Worm (Caenorhabditis elegans) whole organism, late embryonic: ENCODE measurements around the gene sup-12.
A peak's percentile ranks its signal among the peaks of the same experiment; 100 is the strongest.

ENCODE experiments used
- F13H6.1 ChIP-seq: sonication (generic microtip); optimal IDR thresholded peaks from 2 replicates; lab custom pipeline; 2016; ENCODE audit warnings: missing genetic modification characterization, missing compliant biosample characterization
- T23F11.4 ChIP-seq: fragments of 200-800 bp; sonication (Bioruptor generic); optimal IDR thresholded peaks from 2 replicates; lab custom pipeline; 2018; ENCODE audit warnings: mild to moderate bottlenecking, missing genetic modification characterization, missing compliant biosample characterization
- Y22D7AL.16 ChIP-seq: sonication (generic microtip); optimal IDR thresholded peaks from 2 replicates; lab custom pipeline; 2016; ENCODE audit warnings: missing genetic modification characterization, missing compliant biosample characterization
- ahr-1 ChIP-seq: sonication (generic microtip); optimal IDR thresholded peaks from 2 replicates; lab custom pipeline; 2016; ENCODE audit warnings: missing genetic modification characterization, missing compliant biosample characterization
- ama-1 ChIP-seq: fragments of 150-350 bp; optimal IDR thresholded peaks from 2 replicates; lab custom pipeline; 2014
- ceh-19 ChIP-seq: fragments of 200-800 bp; sonication (Bioruptor generic); optimal IDR thresholded peaks from 2 replicates; lab custom pipeline; 2018; ENCODE audit warnings: mild to moderate bottlenecking, missing genetic modification characterization, missing compliant biosample characterization
- ceh-22 ChIP-seq: sonication (generic microtip); optimal IDR thresholded peaks from 2 replicates; lab custom pipeline; 2017; ENCODE audit warnings: missing biosample characterization, missing genetic modification characterization
- ceh-34 ChIP-seq: sonication (generic microtip); optimal IDR thresholded peaks from 2 replicates; lab custom pipeline; 2016; ENCODE audit warnings: mild to moderate bottlenecking, missing genetic modification characterization, missing compliant biosample characterization
- ceh-48 ChIP-seq: sonication (generic microtip); optimal IDR thresholded peaks from 2 replicates; lab custom pipeline; 2016; ENCODE audit warnings: missing genetic modification characterization, inconsistent platforms, missing compliant biosample characterization
- che-1 ChIP-seq: sonication (generic microtip); optimal IDR thresholded peaks from 2 replicates; lab custom pipeline; 2016; ENCODE audit warnings: mild to moderate bottlenecking, missing genetic modification characterization, missing compliant biosample characterization
- dve-1 ChIP-seq: sonication (generic microtip); optimal IDR thresholded peaks from 2 replicates; lab custom pipeline; 2017; ENCODE audit warnings: antibody characterized with exemption, mild to moderate bottlenecking, missing genetic modification characterization, missing compliant biosample characterization
- elt-2 ChIP-seq: sonication (generic microtip); optimal IDR thresholded peaks from 2 replicates; lab custom pipeline; 2016; ENCODE audit warnings: missing genetic modification reagents, missing genetic modification characterization, missing compliant biosample characterization
- elt-4 ChIP-seq: sonication (generic microtip); optimal IDR thresholded peaks from 2 replicates; lab custom pipeline; 2016; ENCODE audit warnings: missing genetic modification characterization, missing compliant biosample characterization
- eyg-1 ChIP-seq: sonication (generic microtip); optimal IDR thresholded peaks from 2 replicates; lab custom pipeline; 2016; ENCODE audit warnings: missing genotype, missing genetic modification characterization, missing compliant biosample characterization
- fax-1 ChIP-seq: sonication (generic microtip); optimal IDR thresholded peaks from 2 replicates; lab custom pipeline; 2016; ENCODE audit warnings: missing genotype, missing genetic modification characterization, missing compliant biosample characterization
- fkh-10 ChIP-seq: fragments of 150-350 bp; optimal IDR thresholded peaks from 2 replicates; lab custom pipeline; 2014; ENCODE audit warnings: missing biosample characterization, missing genetic modification reagents, missing genetic modification characterization
- fkh-6 ChIP-seq: sonication (generic microtip); optimal IDR thresholded peaks from 2 replicates; lab custom pipeline; 2016; ENCODE audit warnings: missing genetic modification characterization, missing compliant biosample characterization
- gmeb-2 ChIP-seq: sonication (generic microtip); optimal IDR thresholded peaks from 2 replicates; lab custom pipeline; 2016; ENCODE audit warnings: missing genetic modification characterization, inconsistent platforms, missing compliant biosample characterization
- hlh-13 ChIP-seq: fragments of 200-800 bp; sonication (Bioruptor generic); optimal IDR thresholded peaks from 2 replicates; lab custom pipeline; 2018; ENCODE audit warnings: mild to moderate bottlenecking, missing genetic modification characterization, missing compliant biosample characterization
- hlh-15 ChIP-seq: sonication (generic microtip); optimal IDR thresholded peaks from 2 replicates; lab custom pipeline; 2016; ENCODE audit warnings: missing genetic modification characterization, missing compliant biosample characterization
- hlh-30 ChIP-seq: sonication (generic microtip); optimal IDR thresholded peaks from 2 replicates; lab custom pipeline; 2017; ENCODE audit warnings: antibody characterized with exemption, missing genetic modification characterization, missing compliant biosample characterization; ENCODE audit not compliant: insufficient read depth
- hlh-6 ChIP-seq: sonication (generic microtip); optimal IDR thresholded peaks from 2 replicates; lab custom pipeline; 2016; ENCODE audit warnings: missing genotype, missing genetic modification characterization, missing compliant biosample characterization
- hlh-8 ChIP-seq: sonication (generic microtip); optimal IDR thresholded peaks from 2 replicates; lab custom pipeline; 2016; ENCODE audit warnings: missing genotype, missing genetic modification characterization, missing compliant biosample characterization
- lin-11 ChIP-seq: fragments of 200-800 bp; sonication (Bioruptor generic); optimal IDR thresholded peaks from 2 replicates; lab custom pipeline; 2018; ENCODE audit warnings: mild to moderate bottlenecking, missing genetic modification characterization, missing compliant biosample characterization
- madf-2 ChIP-seq: sonication (generic microtip); optimal IDR thresholded peaks from 2 replicates; lab custom pipeline; 2017; ENCODE audit warnings: missing genetic modification characterization, missing compliant biosample characterization
- nfya-1 ChIP-seq: sonication (generic microtip); optimal IDR thresholded peaks from 2 replicates; lab custom pipeline; 2017; ENCODE audit warnings: missing genetic modification characterization, mild to moderate bottlenecking, missing compliant biosample characterization, antibody characterized with exemption, moderate library complexity
- npax-4 ChIP-seq: sonication (generic microtip); optimal IDR thresholded peaks from 2 replicates; lab custom pipeline; 2016; ENCODE audit warnings: missing genetic modification characterization, missing compliant biosample characterization
- pat-9 ChIP-seq: fragments of 200-800 bp; sonication (Bioruptor generic); optimal IDR thresholded peaks from 2 replicates; lab custom pipeline; 2018; ENCODE audit warnings: mild to moderate bottlenecking, missing genetic modification characterization, moderate library complexity, missing compliant biosample characterization
- pax-1 ChIP-seq: fragments of 150-350 bp; optimal IDR thresholded peaks from 2 replicates; lab custom pipeline; 2014; ENCODE audit warnings: missing biosample characterization, missing genetic modification characterization
- pha-2 ChIP-seq: sonication (generic microtip); optimal IDR thresholded peaks from 2 replicates; lab custom pipeline; 2017; ENCODE audit warnings: mild to moderate bottlenecking, missing genetic modification characterization, missing compliant biosample characterization
- ref-2 ChIP-seq: sonication (generic microtip); optimal IDR thresholded peaks from 2 replicates; lab custom pipeline; 2016; ENCODE audit warnings: missing genetic modification characterization, missing compliant biosample characterization
- sox-2 ChIP-seq: fragments of 200-800 bp; sonication (Bioruptor generic); IDR thresholded peaks from 2 replicates; pipeline ENCODE4 v1.3.6; 2022; ENCODE audit warnings: missing genetic modification reagents, missing genetic modification characterization, missing compliant biosample characterization
- unc-42 ChIP-seq: sonication (generic microtip); optimal IDR thresholded peaks from 2 replicates; lab custom pipeline; 2016; ENCODE audit warnings: missing genotype, missing genetic modification characterization, missing compliant biosample characterization
- unc-86 ChIP-seq: sonication (generic microtip); optimal IDR thresholded peaks from 2 replicates; lab custom pipeline; 2016; ENCODE audit warnings: missing genetic modification characterization, missing compliant biosample characterization
- zip-5 ChIP-seq: sonication (generic microtip); optimal IDR thresholded peaks from 2 replicates; lab custom pipeline; 2016; ENCODE audit warnings: missing genetic modification characterization, missing compliant biosample characterization

sup-12 gene

ce11 chrX:3866197-3866596 lies 38.2 kb upstream of the sup-12 start:
- TF ChIP-seq pha-2 (tag; lab: Kevin White, UChicago) (no peak), ama-1 (lab: Kevin White, UChicago) (no peak), hlh-6 (tag; lab: Kevin White, UChicago) (no peak), hlh-13 (no peak), dve-1 (tag; lab: Kevin White, UChicago) (no peak), gmeb-2 (tag; lab: Kevin White, UChicago) (no peak), unc-42 (tag; lab: Kevin White, UChicago) (no peak)

ce11 chrX:3867760-3868159 lies 36.6 kb upstream of the sup-12 start:
- no peak for TF ChIP-seq ceh-19 (GFP tag; lab: Kevin White, UChicago)

ce11 chrX:3871578-3872234 lies 32.7 kb upstream of the sup-12 start:
- TF ChIP-seq fax-1 (tag; lab: Kevin White, UChicago) = no peak
- TF ChIP-seq unc-42 (tag; lab: Kevin White, UChicago) = peak; percentile 92
- TF ChIP-seq hlh-8 (tag; lab: Kevin White, UChicago) = no peak
- TF ChIP-seq npax-4 = no peak
- no peak for TF ChIP-seq Y22D7AL.16 (tag; lab: Kevin White, UChicago)
- no peak for TF ChIP-seq elt-2 (tag; lab: Kevin White, UChicago)
- no peak for TF ChIP-seq sox-2

- TF ChIP-seq nfya-1 (tag; lab: Kevin White, UChicago) (peak; percentile 45), pat-9 (tag; lab: Kevin White, UChicago) (no peak)
Observed at ce11 chrX:3873445-3873844, 30.9 kb upstream of the sup-12 start, which contains the start of gene lim-4. Gene lim-4, minus strand, starts transcription at chrX:3873545.

ce11 chrX:3875714-3876113 lies 28.7 kb upstream of the sup-12 start:
- no peak for TF ChIP-seq T23F11.4 (GFP tag; lab: Kevin White, UChicago)
- TF ChIP-seq unc-42 (tag; lab: Kevin White, UChicago) = peak; percentile 99
- peak; percentile 11 for TF ChIP-seq fkh-10 (GFP tag; lab: Kevin White, UChicago)
- no peak for TF ChIP-seq hlh-30
- TF ChIP-seq, all 69 proteins: peak for 2

- TF ChIP-seq unc-86 (no peak), nfya-1 (tag; lab: Kevin White, UChicago) (no peak), lin-11 (no peak), F13H6.1 (no peak), ahr-1 (tag; lab: Kevin White, UChicago) (no peak), elt-2 (tag; lab: Kevin White, UChicago) (no peak), hlh-15 (tag; lab: Kevin White, UChicago) (no peak), ceh-48 (no peak), pha-2 (tag; lab: Kevin White, UChicago) (no peak), che-1 (tag; lab: Kevin White, UChicago) (no peak), pax-1 (tag; lab: Kevin White, UChicago) (no peak), zip-5 (tag; lab: Kevin White, UChicago) (no peak), madf-2 (tag; lab: Kevin White, UChicago) (no peak), ref-2 (no peak), elt-4 (no peak), ceh-34 (tag; lab: Kevin White, UChicago) (no peak), fkh-6 (tag; lab: Kevin White, UChicago) (no peak), ceh-22 (tag; lab: Kevin White, UChicago) (no peak), eyg-1 (no peak)
Observed at ce11 chrX:3878233-3878632, 26.2 kb upstream of the sup-12 start, which contains the start of gene F47F2.1. Gene F47F2.1, plus strand, starts transcription at chrX:3878533.
